Fruit fly (Drosophila melanogaster): Measurements from ENCODE around the gene Ilp3.

The Ilp3 gene

DNA sequence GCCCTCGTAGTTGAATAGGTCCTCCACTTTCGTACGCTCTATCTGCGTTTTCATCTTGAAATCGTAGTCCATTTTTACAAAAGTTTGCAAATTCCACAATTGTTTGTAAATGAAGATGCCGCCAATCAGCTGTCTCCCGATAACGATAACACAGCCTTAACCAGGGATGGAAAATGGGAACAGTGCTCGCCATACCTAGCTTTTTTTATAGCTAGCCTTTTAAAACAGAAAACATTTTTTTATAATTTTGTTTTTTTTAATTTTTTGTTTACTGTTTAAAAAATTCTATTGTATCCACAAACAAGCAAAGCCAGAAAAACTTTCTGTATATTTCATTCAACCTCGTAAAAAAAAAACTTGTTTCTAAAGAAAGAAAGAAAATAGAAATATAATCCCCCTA, 36.6 kb upstream of the Ilp3 start, which contains the start of gene Cdk8 (continued):
- TF ChIP-seq MBD-R2 (GFP tag; IDR thresholded peaks at IDR 0.05), result peak; percentile 92
- TF ChIP-seq stc (GFP tag; IDR thresholded peaks at IDR 0.05), result peak; percentile 18; the same call in 1 of the 2 replicates
- TF ChIP-seq Optix (GFP tag; IDR thresholded peaks at IDR 0.05), result no peak
- TF ChIP-seq da (GFP tag; optimal IDR thresholded peaks at IDR 0.05), result no peak
- peak; percentile 43; the same call in 1 of the 4 replicates for TF ChIP-seq Dll (GFP tag; IDR thresholded peaks at IDR 0.05; ENCODE audit: partially characterized antibody)
- no peak for TF ChIP-seq Fer2 (tag; optimal IDR thresholded peaks at IDR 0.05)
- TF ChIP-seq CG6689 (GFP tag; IDR thresholded peaks at IDR 0.05), result no peak
- TF ChIP-seq run (tag; optimal IDR thresholded peaks at IDR 0.05), result no peak
- no peak for TF ChIP-seq gfzf (GFP tag; optimal IDR thresholded peaks at IDR 0.05)
- no peak for TF ChIP-seq CG17802 (tag; optimal IDR thresholded peaks at IDR 0.05)
- TF ChIP-seq CG31224 (GFP tag; IDR thresholded peaks at IDR 0.05), result no peak
- TF ChIP-seq h (optimal IDR thresholded peaks at IDR 0.05), result no peak
- TF ChIP-seq CG15073 (GFP tag; optimal IDR thresholded peaks at IDR 0.05), result no peak
- TF ChIP-seq CG11093 (GFP tag; IDR thresholded peaks at IDR 0.05), result no peak
- TF ChIP-seq CG18262 (tag; optimal IDR thresholded peaks at IDR 0.05), result peak; percentile 39
- TF ChIP-seq CG17361 (GFP tag; IDR thresholded peaks at IDR 0.05), result 0 out of 3 replicates have a peak, but pooled peaks have one; percentile 28
- TF ChIP-seq CG7745 (tag; optimal IDR thresholded peaks at IDR 0.05), result no peak
- no peak for TF ChIP-seq CG6654 (GFP tag; optimal IDR thresholded peaks at IDR 0.05)
- TF ChIP-seq Hmr (GFP tag; optimal IDR thresholded peaks at IDR 0.05), result no peak
- peak; percentile 47 for TF ChIP-seq CG8388 (GFP tag; optimal IDR thresholded peaks at IDR 0.05)
- no peak for TF ChIP-seq Atf-2 (GFP tag; optimal IDR thresholded peaks at IDR 0.05)
- TF ChIP-seq CG4328 (GFP tag; optimal IDR thresholded peaks at IDR 0.05), result no peak
- no peak for TF ChIP-seq gcm (GFP tag; optimal IDR thresholded peaks at IDR 0.05)
- TF ChIP-seq klu (GFP tag; IDR thresholded peaks at IDR 0.05), result no peak
- no peak for TF ChIP-seq CG10321 (GFP tag; IDR thresholded peaks at IDR 0.05)
- peak; percentile 24 for TF ChIP-seq Dek (tag; optimal IDR thresholded peaks at IDR 0.05)
- TF ChIP-seq Abd-B (GFP tag; optimal IDR thresholded peaks at IDR 0.05), result no peak
- no peak for TF ChIP-seq CG6813 (GFP tag; optimal IDR thresholded peaks at IDR 0.05)
- TF ChIP-seq CG10462 (GFP tag; optimal IDR thresholded peaks at IDR 0.05), result no peak
- TF ChIP-seq Atf3 (GFP tag; optimal IDR thresholded peaks at IDR 0.05), result no peak
- no peak for TF ChIP-seq Myb (GFP tag; optimal IDR thresholded peaks at IDR 0.05)
- TF ChIP-seq CG8359 (GFP tag; optimal IDR thresholded peaks at IDR 0.05; ENCODE audit: borderline replicate concordance), result no peak
- TF ChIP-seq seq (GFP tag; IDR thresholded peaks at IDR 0.05), result no peak
- TF ChIP-seq E2f1 (GFP tag; IDR thresholded peaks at IDR 0.05), result peak; percentile 19; the same call in 1 of the 2 replicates
- TF ChIP-seq Hand (GFP tag; optimal IDR thresholded peaks at IDR 0.05), result no peak
- no peak for TF ChIP-seq CG34224 (GFP tag; IDR thresholded peaks at IDR 0.05; ENCODE audit: partially characterized antibody)
- TF ChIP-seq kah (GFP tag; optimal IDR thresholded peaks at IDR 0.05), result no peak
- no peak for TF ChIP-seq zen (tag; optimal IDR thresholded peaks at IDR 0.05)
- TF ChIP-seq tgo (GFP tag; IDR thresholded peaks at IDR 0.05), result peak; percentile 22; the same call in 1 of the 3 replicates
- TF ChIP-seq CG3838 (GFP tag; optimal IDR thresholded peaks at IDR 0.05), result no peak
- no peak for TF ChIP-seq usp (GFP tag; optimal IDR thresholded peaks at IDR 0.05)
- peak; percentile 53 for TF ChIP-seq Rfx (GFP tag; IDR thresholded peaks at IDR 0.05)
- TF ChIP-seq Adf1 (GFP tag; IDR thresholded peaks at IDR 0.05), result no peak; the same call in 1 of the 2 replicates
- TF ChIP-seq maf-S (GFP tag; optimal IDR thresholded peaks at IDR 0.05), result no peak
- TF ChIP-seq eve (GFP tag; optimal IDR thresholded peaks at IDR 0.05), result no peak
- peak; percentile 3 for TF ChIP-seq ems (GFP tag; optimal IDR thresholded peaks at IDR 0.05)
- 0 out of 2 replicates have a peak, but pooled peaks have one; percentile 19 for TF ChIP-seq wdn (GFP tag; IDR thresholded peaks at IDR 0.05)
- TF ChIP-seq Blimp-1 (GFP tag; optimal IDR thresholded peaks at IDR 0.05), result no peak
- peak; percentile 86 for TF ChIP-seq Med (GFP tag)
- no peak for TF ChIP-seq corto (GFP tag; optimal IDR thresholded peaks at IDR 0.05)
- no peak for TF ChIP-seq ash1 (GFP tag; optimal IDR thresholded peaks at IDR 0.05)
- TF ChIP-seq sob (GFP tag; IDR thresholded peaks at IDR 0.05), result no peak
